Fruit fly (Drosophila melanogaster) whole organism, embryonic: ENCODE data around the gene CG31817.
A peak's percentile ranks its signal among the peaks of the same experiment; 100 is the strongest.

Source experiments
- Awh ChIP-seq: fragments of 200-800 bp; sonication (Bioruptor generic); IDR thresholded peaks from 2 replicates; pipeline ENCODE4, ENCODE4 v1.3.6; 2022; ENCODE audit warnings: missing biosample characterization, missing genetic modification characterization
- CG1024 ChIP-seq: fragments of 200-800 bp; sonication (Bioruptor generic); IDR thresholded peaks from 2 replicates; pipeline ENCODE4 v1.3.6; 2022; ENCODE audit warnings: missing biosample characterization, missing genetic modification characterization
- CG10462 ChIP-seq: fragments of 200-800 bp; sonication (Bioruptor generic); optimal IDR thresholded peaks from 2 replicates; lab custom pipeline; 2016; ENCODE audit warnings: missing biosample characterization, missing genetic modification characterization
- CG12071 ChIP-seq: fragments of 200-800 bp; sonication (Bioruptor generic); optimal IDR thresholded peaks from 3 replicates; lab custom pipeline; 2018; ENCODE audit warnings: missing biosample characterization, mild to moderate bottlenecking, missing genetic modification characterization
- CG12236 ChIP-seq: fragments of 200-800 bp; sonication (Bioruptor generic); optimal IDR thresholded peaks from 2 replicates; lab custom pipeline; 2016; ENCODE audit warnings: missing biosample characterization, missing genetic modification characterization
- CG13424 ChIP-seq: fragments of 200-800 bp; sonication (Bioruptor generic); optimal IDR thresholded peaks from 2 replicates; lab custom pipeline; 2019; ENCODE audit warnings: missing biosample characterization, mild to moderate bottlenecking, missing genetic modification characterization, moderate library complexity
- CG14014 ChIP-seq: fragments of 200-800 bp; sonication (Bioruptor generic); IDR thresholded peaks from 2 replicates; pipeline ENCODE4 v1.3.6; 2022; ENCODE audit warnings: missing biosample characterization, missing genetic modification characterization
- CG14050 ChIP-seq: fragments of 200-800 bp; sonication (Bioruptor generic); IDR thresholded peaks from 3 replicates; pipeline ENCODE4 v1.3.6; 2022; ENCODE audit warnings: missing biosample characterization, missing genetic modification characterization
- CG14965 ChIP-seq: fragments of 200-800 bp; sonication (Bioruptor generic); optimal IDR thresholded peaks from 2 replicates; lab custom pipeline; 2016; ENCODE audit warnings: missing biosample characterization, missing genetic modification characterization, borderline replicate concordance
- CG15011 ChIP-seq: fragments of 200-800 bp; sonication (Bioruptor generic); optimal IDR thresholded peaks from 3 replicates; lab custom pipeline; 2018; ENCODE audit warnings: missing biosample characterization, mild to moderate bottlenecking, missing genetic modification characterization
- CG15269 ChIP-seq: fragments of 200-800 bp; sonication (Bioruptor generic); optimal IDR thresholded peaks from 2 replicates; lab custom pipeline; 2018; ENCODE audit warnings: missing biosample characterization, mild to moderate bottlenecking, missing genetic modification characterization, moderate library complexity
- CG1647 ChIP-seq: fragments of 200-800 bp; sonication (Bioruptor generic); optimal IDR thresholded peaks from 3 replicates; lab custom pipeline; 2016; ENCODE audit warnings: missing biosample characterization, missing genetic modification characterization
- CG17802 ChIP-seq: fragments of 200-800 bp; sonication (Bioruptor generic); optimal IDR thresholded peaks from 2 replicates; lab custom pipeline; 2018; ENCODE audit warnings: missing biosample characterization, mild to moderate bottlenecking, missing genetic modification characterization, moderate library complexity
- CG2875 ChIP-seq: fragments of 200-800 bp; sonication (Bioruptor generic); optimal IDR thresholded peaks from 2 replicates; lab custom pipeline; 2017; ENCODE audit warnings: missing biosample characterization, mild to moderate bottlenecking, missing genetic modification characterization, missing genetic modification reagents
- CG3281 ChIP-seq: fragments of 200-800 bp; sonication (Bioruptor generic); optimal IDR thresholded peaks from 3 replicates; lab custom pipeline; 2017; ENCODE audit warnings: missing biosample characterization, mild to moderate bottlenecking, missing genetic modification characterization
- CG33213 ChIP-seq: fragments of 200-800 bp; sonication (Bioruptor generic); optimal IDR thresholded peaks from 3 replicates; lab custom pipeline; 2016; ENCODE audit warnings: missing biosample characterization, missing genetic modification characterization
- CG4424 ChIP-seq: fragments of 200-800 bp; sonication (Bioruptor generic); optimal IDR thresholded peaks from 3 replicates; lab custom pipeline; 2016; ENCODE audit warnings: missing biosample characterization, missing genetic modification characterization
- CG6813 ChIP-seq: fragments of 200-800 bp; sonication (Bioruptor generic); optimal IDR thresholded peaks from 2 replicates; lab custom pipeline; 2017; ENCODE audit warnings: missing biosample characterization, missing genetic modification characterization, mild to moderate bottlenecking, moderate library complexity, missing genetic modification reagents
- CG7963 ChIP-seq: fragments of 200-800 bp; sonication (Bioruptor generic); IDR thresholded peaks from 3 replicates; pipeline ENCODE4 v1.3.6; 2022; ENCODE audit warnings: missing biosample characterization, missing genetic modification characterization; ENCODE audit not compliant: partially characterized antibody
- CG8944 ChIP-seq: fragments of 200-800 bp; sonication (Bioruptor generic); optimal IDR thresholded peaks from 3 replicates; lab custom pipeline; 2016; ENCODE audit warnings: missing biosample characterization, missing genetic modification characterization
- CG9727 ChIP-seq: fragments of 200-800 bp; sonication (Bioruptor generic); optimal IDR thresholded peaks from 3 replicates; lab custom pipeline; 2017; ENCODE audit warnings: missing biosample characterization, mild to moderate bottlenecking, missing genetic modification characterization
- CkIIα-i1 ChIP-seq: fragments of 200-800 bp; sonication (Bioruptor generic); IDR thresholded peaks from 2 replicates; pipeline ENCODE4 v1.3.6; 2022; ENCODE audit warnings: missing biosample characterization, missing genetic modification characterization
- CrebB ChIP-seq: fragments of 200-800 bp; sonication (Bioruptor generic); optimal IDR thresholded peaks from 3 replicates; lab custom pipeline; 2018; ENCODE audit warnings: missing biosample characterization, mild to moderate bottlenecking, missing genetic modification characterization
- Ets97D ChIP-seq: fragments of 200-800 bp; sonication (Bioruptor generic); optimal IDR thresholded peaks from 3 replicates; lab custom pipeline; 2016; ENCODE audit warnings: missing biosample characterization, missing genetic modification characterization
- Fer2 ChIP-seq: fragments of 200-800 bp; sonication (Bioruptor generic); optimal IDR thresholded peaks from 2 replicates; lab custom pipeline; 2018; ENCODE audit warnings: missing biosample characterization, mild to moderate bottlenecking, missing genetic modification characterization, moderate library complexity
- H15 ChIP-seq: fragments of 200-800 bp; sonication (Bioruptor generic); IDR thresholded peaks from 3 replicates; pipeline ENCODE4 v1.3.6; 2022; ENCODE audit warnings: missing biosample characterization, missing genetic modification characterization
- Mrtf ChIP-seq: fragments of 200-800 bp; sonication (Bioruptor generic); IDR thresholded peaks from 3 replicates; pipeline ENCODE4 v1.3.6; 2022; ENCODE audit warnings: missing biosample characterization, missing genetic modification characterization
- Nf-YA ChIP-seq: fragments of 200-800 bp; sonication (Bioruptor generic); IDR thresholded peaks from 2 replicates; pipeline ENCODE4 v1.3.6; 2022; ENCODE audit warnings: missing biosample characterization, missing genetic modification characterization
- YL-1 ChIP-seq: fragments of 200-800 bp; sonication (Bioruptor generic); optimal IDR thresholded peaks from 3 replicates; lab custom pipeline; 2017; ENCODE audit warnings: missing biosample characterization, mild to moderate bottlenecking, missing genetic modification characterization
- al ChIP-seq: fragments of 200-800 bp; sonication (Bioruptor generic); IDR thresholded peaks from 2 replicates; pipeline ENCODE4 v1.3.6; 2022; ENCODE audit warnings: missing biosample characterization, missing genetic modification characterization
- bbx ChIP-seq: fragments of 200-800 bp; sonication (Bioruptor generic); IDR thresholded peaks from 2 replicates; pipeline ENCODE4 v1.3.6; 2022; ENCODE audit warnings: missing biosample characterization, missing genetic modification characterization; ENCODE audit not compliant: partially characterized antibody
- dati ChIP-seq: fragments of 200-800 bp; sonication (Bioruptor generic); IDR thresholded peaks from 2 replicates; pipeline ENCODE4 v1.3.6; 2022; ENCODE audit warnings: missing biosample characterization, missing genetic modification characterization
- ewg ChIP-seq: fragments of 200-800 bp; sonication (Bioruptor generic); optimal IDR thresholded peaks from 3 replicates; lab custom pipeline; 2017; ENCODE audit warnings: mild to moderate bottlenecking, missing biosample characterization, missing genetic modification reagents, missing genetic modification characterization
- gcm ChIP-seq: fragments of 200-800 bp; sonication (Bioruptor generic); optimal IDR thresholded peaks from 2 replicates; lab custom pipeline; 2019; ENCODE audit warnings: missing biosample characterization, mild to moderate bottlenecking, missing genetic modification characterization, moderate library complexity
- gfzf ChIP-seq: fragments of 200-800 bp; sonication (Bioruptor generic); optimal IDR thresholded peaks from 2 replicates; lab custom pipeline; 2016; ENCODE audit warnings: missing biosample characterization, mild to moderate bottlenecking, missing genetic modification characterization, moderate library complexity
- insv ChIP-seq, 2 experiments: fragments of 200-800 bp; sonication (Bioruptor generic); optimal IDR thresholded peaks; 3 replicates each; lab custom pipeline; 2016 to 2018; ENCODE audit warnings: missing biosample characterization in 2 of 2, missing genetic modification characterization in 2 of 2
- jumu ChIP-seq: fragments of 200-800 bp; sonication (Bioruptor generic); optimal IDR thresholded peaks from 3 replicates; lab custom pipeline; 2016; ENCODE audit warnings: missing biosample characterization, missing genetic modification characterization
- kay ChIP-seq: fragments of 200-800 bp; sonication (Bioruptor generic); optimal IDR thresholded peaks from 2 replicates; lab custom pipeline; 2016; ENCODE audit warnings: missing biosample characterization, missing genetic modification characterization
- kni ChIP-seq: fragments of 200-800 bp; sonication (Bioruptor generic); optimal IDR thresholded peaks from 3 replicates; lab custom pipeline; 2017; ENCODE audit warnings: mild to moderate bottlenecking, missing biosample characterization, missing genetic modification reagents, missing genetic modification characterization
- nerfin-2 ChIP-seq: fragments of 200-800 bp; sonication (Bioruptor generic); IDR thresholded peaks from 2 replicates; pipeline ENCODE4 v1.3.6; 2022; ENCODE audit warnings: missing biosample characterization, missing genetic modification characterization; ENCODE audit not compliant: partially characterized antibody
- rib ChIP-seq: fragments of 200-800 bp; sonication (Bioruptor generic); IDR thresholded peaks from 2 replicates; pipeline ENCODE4 v1.3.6; 2022; ENCODE audit warnings: missing biosample characterization, missing genetic modification characterization
- schlank ChIP-seq: fragments of 200-800 bp; sonication (Bioruptor generic); optimal IDR thresholded peaks from 2 replicates; lab custom pipeline; 2018; ENCODE audit warnings: missing biosample characterization, mild to moderate bottlenecking, missing genetic modification characterization
- sob ChIP-seq: fragments of 200-800 bp; sonication (Bioruptor generic); IDR thresholded peaks from 2 replicates; pipeline ENCODE4 v1.3.6; 2022; ENCODE audit warnings: missing biosample characterization, missing genetic modification characterization
- sqz ChIP-seq: fragments of 200-800 bp; sonication (Bioruptor generic); optimal IDR thresholded peaks from 3 replicates; lab custom pipeline; 2018; ENCODE audit warnings: missing biosample characterization, mild to moderate bottlenecking, missing genetic modification characterization
- stwl ChIP-seq: fragments of 200-800 bp; sonication (Bioruptor generic); optimal IDR thresholded peaks from 3 replicates; lab custom pipeline; 2018; ENCODE audit warnings: missing biosample characterization, mild to moderate bottlenecking, missing genetic modification characterization, moderate library complexity
- tap ChIP-seq: fragments of 200-800 bp; optimal IDR thresholded peaks from 3 replicates; lab custom pipeline; 2019; ENCODE audit warnings: missing biosample characterization, mild to moderate bottlenecking, missing genetic modification characterization, moderate library complexity
- tin ChIP-seq: fragments of 200-800 bp; sonication (Bioruptor generic); optimal IDR thresholded peaks from 3 replicates; lab custom pipeline; 2016; ENCODE audit warnings: missing biosample characterization, missing genetic modification characterization
- toy ChIP-seq: fragments of 200-800 bp; sonication (Bioruptor generic); IDR thresholded peaks from 2 replicates; pipeline ENCODE4 v1.3.6; 2022; ENCODE audit warnings: missing biosample characterization, missing genetic modification characterization
- yki ChIP-seq: fragments of >200 bp; optimal IDR thresholded peaks from 3 replicates; lab custom pipeline; 2018

The CG31817 gene

DNA sequence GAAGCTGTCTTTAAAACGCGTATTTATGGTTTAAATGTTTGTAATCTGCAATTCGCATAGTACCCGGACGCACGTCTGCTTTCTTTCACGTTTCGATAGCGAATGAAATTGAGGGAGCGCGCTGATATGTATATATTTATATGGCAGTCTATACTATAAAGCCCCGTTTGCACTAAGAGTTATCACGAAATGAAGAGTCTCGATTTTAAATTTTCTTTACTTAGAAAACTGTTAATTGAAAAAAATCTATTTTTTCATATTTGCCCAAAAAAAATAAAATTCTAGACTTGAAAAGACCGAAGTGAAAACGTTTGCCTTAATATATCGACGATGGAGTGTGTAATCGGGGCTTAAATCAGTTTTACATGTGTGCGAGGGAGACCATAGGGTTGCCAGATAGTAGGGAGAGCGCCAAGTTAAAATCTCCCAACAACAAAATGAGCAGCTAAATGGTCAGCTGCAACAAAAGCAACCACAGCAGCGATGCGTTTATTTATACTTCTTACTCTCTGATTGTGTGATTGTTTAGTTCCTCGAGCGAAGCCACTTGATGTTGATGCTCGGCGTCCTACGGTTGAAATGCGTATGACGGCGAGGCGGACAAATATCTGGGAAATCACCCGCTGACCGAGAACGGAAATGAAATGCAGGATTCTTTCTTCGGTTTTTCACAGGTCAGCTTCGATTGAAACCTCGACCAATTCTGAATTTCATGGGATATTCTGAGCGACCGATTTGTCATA, 12.0 kb downstream of the CG31817 start, which contains the start of gene cact (continued):
- TF ChIP-seq CG14965 (GFP tag; lab: Kevin White, UChicago) (peak; percentile 44), jumu (GFP tag; lab: Kevin White, UChicago) (peak; percentile 94), CG1024 (GFP tag; lab: Robert Waterston, UW) (peak; percentile 85), CG6813 (GFP tag; lab: Kevin White, UChicago) (peak; percentile 85), CG4424 (GFP tag; lab: Kevin White, UChicago) (peak; percentile 92), kay (GFP tag; lab: Kevin White, UChicago) (peak; percentile 91), H15 (peak; percentile 88; the same call in 2 of the 3 replicates), Ets97D (GFP tag; lab: Kevin White, UChicago) (peak; percentile 91), CG10462 (GFP tag; lab: Kevin White, UChicago) (peak; percentile 85), CG33213 (peak; percentile 93), Fer2 (peak; percentile 76), sob (GFP tag; lab: Robert Waterston, UW) (peak; percentile 93), bbx (GFP tag; lab: Robert Waterston, UW) (no peak), rib (GFP tag; lab: Robert Waterston, UW) (peak; percentile 66), yki (lab: Kevin White, UChicago) (no peak), CG2875 (GFP tag; lab: Kevin White, UChicago) (peak; percentile 76), tap (peak; percentile 71), CG12236 (GFP tag; lab: Kevin White, UChicago) (peak; percentile 92), insv (GFP tag; optimal IDR thresholded peaks at IDR 0.05; lab: Kevin White, UChicago) (peak in 1 of 2 experiments; percentile 58), CG17802 (peak; percentile 100), Mrtf (GFP tag; lab: Robert Waterston, UW) (peak; percentile 86; the same call in 2 of the 3 replicates), toy (GFP tag; lab: Robert Waterston, UW) (no peak), CG14050 (GFP tag; lab: Robert Waterston, UW) (peak; percentile 86), CkIIα-i1 (peak; percentile 38; the same call in 1 of the 2 replicates), CG13424 (tag; lab: Kevin White, UChicago) (peak; percentile 92), CG15269 (tag; lab: Kevin White, UChicago) (peak; percentile 89), dati (GFP tag; lab: Robert Waterston, UW) (no peak; the same call in 1 of the 2 replicates), CG15011 (peak; percentile 85), sqz (GFP tag; lab: Kevin White, UChicago) (peak; percentile 59), CG3281 (peak; percentile 89), CG7963 (GFP tag; lab: Robert Waterston, UW) (no peak), YL-1 (peak; percentile 70), CG9727 (peak; percentile 95), tin (peak; percentile 91), Awh (peak; percentile 69), CG8944 (GFP tag; lab: Kevin White, UChicago) (peak; percentile 91), ewg (peak; percentile 83), al (GFP tag; lab: Robert Waterston, UW) (peak; percentile 85), Nf-YA (GFP tag; lab: Robert Waterston, UW) (peak; percentile 72; the same call in 1 of the 2 replicates), CG14014 (GFP tag; lab: Robert Waterston, UW) (peak; percentile 85), CG1647 (peak; percentile 90), CG12071 (GFP tag; lab: Kevin White, UChicago) (peak; percentile 68), schlank (tag; lab: Kevin White, UChicago) (peak; percentile 80), gcm (GFP tag; lab: Kevin White, UChicago) (peak; percentile 89), CrebB (tag; lab: Kevin White, UChicago) (peak; percentile 81), gfzf (GFP tag; lab: Kevin White, UChicago) (peak; percentile 46), nerfin-2 (GFP tag; lab: Robert Waterston, UW) (no peak), stwl (tag; lab: Kevin White, UChicago) (peak; percentile 80), kni (peak; percentile 45)
